Fruit fly (Drosophila melanogaster) whole organism, pupa: ENCODE data around the gene Klp10A.

ENCODE experiments used
- CG10348 ChIP-seq: fragments of 200-800 bp; sonication (Bioruptor generic); IDR thresholded peaks from 2 replicates; pipeline ENCODE4 v1.3.6; 2022; ENCODE audit warnings: missing biosample characterization, missing genetic modification characterization
- CG12605 ChIP-seq: fragments of 200-800 bp; sonication (Bioruptor generic); IDR thresholded peaks from 2 replicates; pipeline ENCODE4 v1.3.6; 2022; ENCODE audit warnings: missing biosample characterization, missing genetic modification characterization
- CG13204 ChIP-seq: fragments of 200-800 bp; sonication (Bioruptor generic); optimal IDR thresholded peaks from 2 replicates; lab custom pipeline; 2018; ENCODE audit warnings: missing biosample characterization, mild to moderate bottlenecking, missing genetic modification characterization, moderate library complexity
- CG17806 ChIP-seq: fragments of 200-800 bp; sonication (Bioruptor generic); optimal IDR thresholded peaks from 2 replicates; lab custom pipeline; 2018; ENCODE audit warnings: missing biosample characterization, mild to moderate bottlenecking, missing genetic modification characterization, moderate library complexity
- CG32121 ChIP-seq: fragments of 200-800 bp; sonication (Bioruptor generic); IDR thresholded peaks from 2 replicates; pipeline ENCODE4 v1.3.6; 2022; ENCODE audit warnings: missing biosample characterization, missing genetic modification characterization
- CG4496 ChIP-seq: fragments of 200-800 bp; sonication (Bioruptor generic); IDR thresholded peaks from 3 replicates; pipeline ENCODE4 v1.3.6; 2022; ENCODE audit warnings: missing biosample characterization, missing genetic modification characterization
- D1 ChIP-seq: fragments of 200-800 bp; sonication (Bioruptor generic); optimal IDR thresholded peaks from 2 replicates; lab custom pipeline; 2018; ENCODE audit warnings: missing biosample characterization, mild to moderate bottlenecking, missing genetic modification characterization, moderate library complexity
- EcR ChIP-seq: fragments of 200-800 bp; sonication (Bioruptor generic); optimal IDR thresholded peaks from 3 replicates; lab custom pipeline; 2019; ENCODE audit warnings: missing biosample characterization, missing genetic modification characterization, mild to moderate bottlenecking, moderate library complexity, missing genetic modification reagents
- Pif1B ChIP-seq: fragments of 200-800 bp; sonication (Bioruptor generic); optimal IDR thresholded peaks from 3 replicates; lab custom pipeline; 2016; ENCODE audit warnings: missing biosample characterization, missing genetic modification characterization
- fd96Ca ChIP-seq: fragments of 200-800 bp; sonication (Bioruptor generic); IDR thresholded peaks from 3 replicates; pipeline ENCODE4 v1.3.6; 2022; ENCODE audit warnings: missing biosample characterization, missing genetic modification characterization
- rn ChIP-seq: fragments of 200-800 bp; sonication (Bioruptor generic); IDR thresholded peaks from 2 replicates; pipeline ENCODE4 v1.3.6; 2022; ENCODE audit warnings: missing biosample characterization, missing genetic modification characterization

DNA sequence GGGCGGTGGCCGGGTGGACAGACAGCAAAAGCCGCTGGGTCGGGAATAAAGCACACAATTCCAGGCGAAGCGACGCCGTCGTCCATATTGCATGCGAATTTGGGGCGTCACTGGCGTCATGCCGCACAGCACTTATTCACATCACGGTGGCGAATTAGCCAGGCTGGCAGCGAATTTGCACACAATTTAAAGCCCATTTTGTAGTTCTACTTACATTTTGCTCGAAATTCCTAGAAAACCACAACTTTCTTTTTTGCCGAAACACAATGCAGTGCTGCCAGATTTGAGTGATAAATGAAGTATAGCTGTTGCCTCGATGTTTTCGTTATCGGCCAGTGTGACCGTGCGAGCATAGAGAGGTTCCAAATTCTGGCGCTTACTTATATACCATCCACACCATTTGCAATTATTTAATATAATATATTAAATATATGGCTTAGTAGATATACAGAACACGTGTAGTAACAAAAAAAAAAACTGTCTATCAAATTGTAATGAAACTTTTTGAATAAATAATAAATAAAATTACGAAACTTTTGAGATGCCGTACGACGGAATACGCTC is 11.4 kb upstream of the Klp10A start, which contains the start of gene Ran:
- TF ChIP-seq CG12605 (GFP tag; lab: Robert Waterston, UW) (no peak), EcR (GFP tag; lab: Kevin White, UChicago) (no peak), CG10348 (GFP tag; lab: Robert Waterston, UW) (no peak), rn (GFP tag; lab: Robert Waterston, UW) (no peak), D1 (tag; lab: Kevin White, UChicago) (no peak), Pif1B (GFP tag; lab: Kevin White, UChicago) (no peak), fd96Ca (GFP tag; lab: Robert Waterston, UW) (no peak), CG17806 (tag; lab: Kevin White, UChicago) (no peak), CG4496 (GFP tag; lab: Robert Waterston, UW) (no peak), CG32121 (no peak), CG13204 (GFP tag; lab: Kevin White, UChicago) (no peak)
